Fruit fly (Drosophila melanogaster): ENCODE data around the gene CG6040.

Gene CG6040

DNA sequence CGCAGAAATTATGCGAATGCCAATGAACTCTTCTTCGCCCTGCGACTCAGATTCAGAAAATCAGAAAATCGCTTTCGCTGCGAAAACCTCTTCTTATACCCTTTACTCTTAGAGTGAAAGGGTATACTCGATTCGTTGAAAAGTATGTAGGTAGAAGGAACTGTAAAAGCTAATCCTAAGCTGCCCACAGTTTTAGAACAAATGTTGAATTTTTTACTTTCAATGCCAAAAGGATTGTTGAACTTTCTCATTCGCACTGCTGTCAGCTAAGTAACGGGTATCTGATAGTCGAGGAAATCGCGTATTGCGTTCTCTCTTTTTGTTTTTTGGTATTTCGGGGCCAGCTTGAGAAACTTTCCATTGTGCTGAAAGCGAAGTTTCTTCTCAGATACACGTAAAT lies 17.1 kb downstream of the CG6040 start:
- TF ChIP-seq CG32121 (GFP tag; IDR thresholded peaks at IDR 0.05) (no peak), Pif1B (GFP tag; optimal IDR thresholded peaks at IDR 0.05) (peak; percentile 42), CG34367 (tag; optimal IDR thresholded peaks at IDR 0.05) (no peak), EcR (GFP tag; optimal IDR thresholded peaks at IDR 0.05) (no peak), D1 (tag; optimal IDR thresholded peaks at IDR 0.05) (no peak), CG15710 (tag; optimal IDR thresholded peaks at IDR 0.05) (no peak), CG4496 (GFP tag; IDR thresholded peaks at IDR 0.05) (no peak), CG12605 (GFP tag; IDR thresholded peaks at IDR 0.05) (no peak), rn (GFP tag; IDR thresholded peaks at IDR 0.05) (no peak), CG10348 (GFP tag; IDR thresholded peaks at IDR 0.05) (no peak), Pif1A (GFP tag; optimal IDR thresholded peaks at IDR 0.05) (peak; percentile 34), Snoo (tag; optimal IDR thresholded peaks at IDR 0.05) (peak; percentile 64), CG17806 (tag; optimal IDR thresholded peaks at IDR 0.05) (peak; percentile 7), CG13204 (GFP tag; optimal IDR thresholded peaks at IDR 0.05) (no peak), CG8301 (tag; optimal IDR thresholded peaks at IDR 0.05) (no peak), gl (tag; optimal IDR thresholded peaks at IDR 0.05) (no peak), CG8159 (tag; optimal IDR thresholded peaks at IDR 0.05) (peak; percentile 15), CG9948 (tag; optimal IDR thresholded peaks at IDR 0.05) (peak; percentile 16), Ets98B (GFP tag; IDR thresholded peaks at IDR 0.05) (no peak), CG14655 (GFP tag; optimal IDR thresholded peaks at IDR 0.05) (peak; percentile 26), fd96Ca (GFP tag; IDR thresholded peaks at IDR 0.05) (no peak)

DNA sequence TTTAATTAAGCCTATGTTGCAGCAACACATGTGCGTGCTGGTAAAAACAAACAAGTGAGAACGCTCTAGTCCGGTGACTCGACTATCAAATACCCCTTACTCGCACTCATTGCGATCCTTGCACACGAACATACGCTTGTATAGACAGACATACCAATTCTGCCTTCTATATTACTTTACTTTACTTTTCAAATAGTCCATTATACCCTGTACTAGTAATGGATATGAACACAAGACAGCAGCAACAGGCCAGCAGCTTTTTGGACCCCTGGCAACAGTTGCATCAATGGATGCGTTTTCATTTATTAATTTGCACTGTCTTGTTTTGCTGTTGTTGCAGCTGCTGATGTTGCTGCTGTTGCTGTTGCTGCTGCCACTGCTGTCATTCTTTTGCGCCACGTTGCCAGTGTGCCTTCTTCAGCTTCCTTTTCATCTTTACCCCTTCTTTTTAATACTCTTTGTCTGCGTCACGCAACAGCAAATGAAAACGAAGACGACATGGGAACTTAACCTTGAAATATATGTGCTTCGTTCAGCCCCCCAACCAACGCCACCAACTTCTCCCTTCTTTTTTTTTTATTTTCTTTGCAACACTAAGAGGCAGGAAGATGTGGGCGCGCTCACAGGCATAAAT lies 21.9 kb downstream of the CG6040 start:
- TF ChIP-seq Snoo (tag; optimal IDR thresholded peaks at IDR 0.05): peak; percentile 78
- TF ChIP-seq Ets98B (GFP tag; IDR thresholded peaks at IDR 0.05): peak; percentile 88
- TF ChIP-seq CG8159 (tag; optimal IDR thresholded peaks at IDR 0.05): peak; percentile 84
- TF ChIP-seq Pif1A (GFP tag; optimal IDR thresholded peaks at IDR 0.05): peak; percentile 89
- peak; percentile 90 for TF ChIP-seq CG12605 (GFP tag; IDR thresholded peaks at IDR 0.05)
- peak; percentile 56 for TF ChIP-seq CG13204 (GFP tag; optimal IDR thresholded peaks at IDR 0.05)
- peak; percentile 83 for TF ChIP-seq CG9948 (tag; optimal IDR thresholded peaks at IDR 0.05)
- TF ChIP-seq CG34367 (tag; optimal IDR thresholded peaks at IDR 0.05): peak; percentile 84
- peak; percentile 87 for TF ChIP-seq Pif1B (GFP tag; optimal IDR thresholded peaks at IDR 0.05)
- peak; percentile 28 for TF ChIP-seq D1 (tag; optimal IDR thresholded peaks at IDR 0.05)
- peak; percentile 74 for TF ChIP-seq rn (GFP tag; IDR thresholded peaks at IDR 0.05)
- peak; percentile 62 for TF ChIP-seq EcR (GFP tag; optimal IDR thresholded peaks at IDR 0.05)
- TF ChIP-seq CG8301 (tag; optimal IDR thresholded peaks at IDR 0.05): peak; percentile 71
- peak; percentile 85 for TF ChIP-seq CG15710 (tag; optimal IDR thresholded peaks at IDR 0.05)
- TF ChIP-seq CG4496 (GFP tag; IDR thresholded peaks at IDR 0.05): peak; percentile 95
- TF ChIP-seq CG10348 (GFP tag; IDR thresholded peaks at IDR 0.05): peak; percentile 44
- peak; percentile 71 for TF ChIP-seq gl (tag; optimal IDR thresholded peaks at IDR 0.05)
- peak; percentile 95 for TF ChIP-seq fd96Ca (GFP tag; IDR thresholded peaks at IDR 0.05)
- peak; percentile 86 for TF ChIP-seq CG17806 (tag; optimal IDR thresholded peaks at IDR 0.05)
- peak; percentile 82 for TF ChIP-seq CG14655 (GFP tag; optimal IDR thresholded peaks at IDR 0.05)
- peak; percentile 89 for TF ChIP-seq CG32121 (GFP tag; IDR thresholded peaks at IDR 0.05)

DNA sequence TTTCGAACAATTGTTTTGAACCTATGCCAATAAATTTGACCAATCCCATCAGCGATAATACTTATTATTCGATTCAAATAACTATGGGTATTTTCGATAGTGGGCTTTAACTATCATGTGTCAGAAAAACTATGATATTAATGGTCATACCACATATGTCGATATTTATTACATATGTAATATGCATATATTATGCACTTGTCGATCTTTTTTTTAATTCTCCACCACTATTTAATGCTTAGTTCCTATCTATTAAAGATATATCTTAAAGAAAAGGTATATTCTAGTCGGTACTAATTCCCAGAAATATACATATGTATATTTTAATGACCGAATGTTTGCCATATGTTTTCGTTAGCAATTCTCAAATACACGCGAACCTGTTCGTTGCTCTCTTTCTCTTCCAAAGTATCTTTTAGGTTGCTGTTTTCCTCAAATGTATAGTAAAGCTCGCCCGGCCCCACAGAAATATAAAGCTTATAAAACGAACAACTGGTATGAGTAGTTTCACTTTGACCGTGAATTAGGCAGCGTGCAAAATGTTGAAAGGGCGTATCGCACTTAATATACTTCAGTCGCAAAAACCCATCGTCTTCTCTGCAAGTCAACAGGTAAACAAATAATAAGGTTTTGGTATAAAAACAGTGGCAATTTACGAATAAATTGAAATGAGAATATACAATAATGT lies 35.5 kb downstream of the CG6040 start, which contains the start of gene Cyp12a5:
Gene Cyp12a5, plus strand, starts transcription at position 503 of the 688 bp plus-strand sequence.
- no peak for TF ChIP-seq CG12605 (GFP tag; IDR thresholded peaks at IDR 0.05)
- TF ChIP-seq CG15710 (tag; optimal IDR thresholded peaks at IDR 0.05): no peak
- TF ChIP-seq Snoo (tag; optimal IDR thresholded peaks at IDR 0.05): no peak
- no peak for TF ChIP-seq CG14655 (GFP tag; optimal IDR thresholded peaks at IDR 0.05)
- no peak for TF ChIP-seq CG4496 (GFP tag; IDR thresholded peaks at IDR 0.05)
- TF ChIP-seq D1 (tag; optimal IDR thresholded peaks at IDR 0.05): no peak
- no peak for TF ChIP-seq Ets98B (GFP tag; IDR thresholded peaks at IDR 0.05)
- TF ChIP-seq Pif1A (GFP tag; optimal IDR thresholded peaks at IDR 0.05): no peak
- no peak for TF ChIP-seq EcR (GFP tag; optimal IDR thresholded peaks at IDR 0.05)
- TF ChIP-seq Pif1B (GFP tag; optimal IDR thresholded peaks at IDR 0.05): no peak
- no peak for TF ChIP-seq CG17806 (tag; optimal IDR thresholded peaks at IDR 0.05)
- TF ChIP-seq CG13204 (GFP tag; optimal IDR thresholded peaks at IDR 0.05): no peak
- no peak for TF ChIP-seq gl (tag; optimal IDR thresholded peaks at IDR 0.05)
- no peak for TF ChIP-seq CG34367 (tag; optimal IDR thresholded peaks at IDR 0.05)
- no peak for TF ChIP-seq rn (GFP tag; IDR thresholded peaks at IDR 0.05)
- no peak for TF ChIP-seq CG8301 (tag; optimal IDR thresholded peaks at IDR 0.05)
- TF ChIP-seq CG9948 (tag; optimal IDR thresholded peaks at IDR 0.05): no peak
- no peak for TF ChIP-seq CG8159 (tag; optimal IDR thresholded peaks at IDR 0.05)
- TF ChIP-seq CG32121 (GFP tag; IDR thresholded peaks at IDR 0.05): no peak

DNA sequence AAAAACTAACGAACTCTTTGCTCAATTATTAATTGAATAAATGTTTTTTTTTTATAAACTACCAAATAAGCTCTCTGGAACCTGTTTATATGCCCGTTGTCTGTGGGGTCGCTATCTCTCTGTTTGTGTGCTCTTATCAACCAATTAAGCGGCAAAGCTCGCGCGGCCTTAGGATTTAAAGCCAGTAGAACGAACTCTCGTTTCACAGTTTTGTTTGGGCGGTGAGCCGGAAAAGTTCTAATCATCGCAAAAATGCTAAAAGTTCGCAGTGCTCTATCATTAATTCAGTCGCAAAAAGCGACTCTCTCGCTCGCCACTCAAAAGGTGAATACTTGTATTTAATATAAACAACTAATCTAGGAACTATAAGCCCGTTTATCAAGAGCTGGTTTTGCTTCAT lies 38.2 kb downstream of the CG6040 start, which contains the start of gene Cyp12a4:
Gene Cyp12a4, plus strand, starts transcription at position 202 of the 400 bp plus-strand sequence.
- TF ChIP-seq Snoo (tag; optimal IDR thresholded peaks at IDR 0.05) (no peak), CG15710 (tag; optimal IDR thresholded peaks at IDR 0.05) (no peak), CG14655 (GFP tag; optimal IDR thresholded peaks at IDR 0.05) (no peak), fd96Ca (GFP tag; IDR thresholded peaks at IDR 0.05) (no peak), CG13204 (GFP tag; optimal IDR thresholded peaks at IDR 0.05) (no peak), Pif1A (GFP tag; optimal IDR thresholded peaks at IDR 0.05) (no peak), rn (GFP tag; IDR thresholded peaks at IDR 0.05) (no peak), gl (tag; optimal IDR thresholded peaks at IDR 0.05) (no peak), D1 (tag; optimal IDR thresholded peaks at IDR 0.05) (no peak)
